Worm (Caenorhabditis elegans) whole organism, midembryonic: ENCODE measurements around the gene aqp-12.
"Not testable (repeated sequence)": the region's sequence is repeated elsewhere in the genome, so short reads cannot be mapped to it uniquely, and the experiment has no call there.

Experiments
- T22C8.4 ChIP-seq: fragments of 200-800 bp; sonication (Bioruptor generic); IDR thresholded peaks from 2 replicates; pipeline ENCODE4 v1.3.6; 2022; ENCODE audit warnings: missing genetic modification characterization, missing compliant biosample characterization
- cog-1 ChIP-seq: sonication (generic microtip); optimal IDR thresholded peaks from 2 replicates; lab custom pipeline; 2016; ENCODE audit warnings: missing genetic modification characterization, missing compliant biosample characterization
- flt-1 ChIP-seq: fragments of 200-800 bp; sonication (Bioruptor generic); IDR thresholded peaks from 2 replicates; pipeline ENCODE4 v1.3.6; 2022; ENCODE audit warnings: missing genetic modification characterization, missing compliant biosample characterization
- med-1 ChIP-seq: sonication (generic microtip); optimal IDR thresholded peaks from 2 replicates; lab custom pipeline; 2017; ENCODE audit warnings: missing genetic modification characterization, mild to moderate bottlenecking, missing compliant biosample characterization, antibody characterized with exemption, missing genetic modification reagents; ENCODE audit not compliant: insufficient read depth
- ref-1 ChIP-seq: fragments of 200-800 bp; sonication (Bioruptor generic); conservative IDR thresholded peaks from 2 replicates; pipeline ENCODE4 v1.3.6; 2022; ENCODE audit warnings: missing genetic modification reagents, missing genetic modification characterization, missing compliant biosample characterization
- tab-1 ChIP-seq: fragments of 200-800 bp; sonication (Bioruptor generic); IDR thresholded peaks from 2 replicates; pipeline ENCODE4 v1.3.6; 2022; ENCODE audit warnings: missing genetic modification characterization, missing compliant biosample characterization
- ztf-29 ChIP-seq: fragments of 200-800 bp; sonication (Bioruptor generic); IDR thresholded peaks from 2 replicates; pipeline ENCODE4 v1.3.6; 2022; ENCODE audit warnings: missing genetic modification reagents, missing genetic modification characterization, missing compliant biosample characterization

- TF ChIP-seq cog-1 (tag; lab: Kevin White, UChicago); T22C8.4 (GFP tag; lab: Robert Waterston, UW); med-1; tab-1 (GFP tag; lab: Robert Waterston, UW); flt-1 (GFP tag; lab: Robert Waterston, UW); ztf-29; ref-1 (GFP tag; lab: Robert Waterston, UW): not testable (repeated sequence)
Measured at ce11 chrII:12154186-12154585, 48.8 kb upstream of the aqp-12 start, which contains the start of gene Y57A10A.5.
